Worm (Caenorhabditis elegans): ENCODE data around the gene ttr-1.

ttr-1 gene

DNA sequence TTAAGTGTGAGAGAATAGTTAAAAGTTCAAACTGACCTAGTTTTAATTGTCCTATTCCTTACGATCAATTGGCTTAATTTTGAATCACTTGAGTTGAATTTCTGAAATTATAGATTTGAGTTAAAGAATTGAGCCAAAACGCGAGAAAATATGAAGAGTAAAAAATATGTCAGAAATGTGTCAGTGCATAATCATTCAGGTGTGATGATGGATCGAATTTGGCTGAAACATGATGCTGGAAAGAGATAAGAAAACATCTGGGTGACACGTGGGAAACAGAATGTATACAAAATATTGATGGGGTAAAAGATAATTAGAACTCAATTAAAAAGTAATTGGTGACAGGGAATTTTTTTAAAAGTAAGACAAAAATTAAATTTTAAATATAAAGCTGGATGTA, 44.9 kb downstream of the ttr-1 start, which contains the start of gene R10E12.2:
R10E12.2 (minus strand) TSS at position 101 of the 400 bp plus-strand sequence.
- TF ChIP-seq lir-1 (GFP tag; conservative IDR thresholded peaks at IDR 0.05), result no peak
- no peak for TF ChIP-seq K11D2.4 (GFP tag; IDR thresholded peaks at IDR 0.05)
- no peak for TF ChIP-seq F57C9.4 (tag; optimal IDR thresholded peaks at IDR 0.05)
- TF ChIP-seq Y95B8A.8 (GFP tag; IDR thresholded peaks at IDR 0.05), result no peak
- TF ChIP-seq Y56A3A.18 (GFP tag; IDR thresholded peaks at IDR 0.05), result no peak
- TF ChIP-seq egl-44 (GFP tag; IDR thresholded peaks at IDR 0.05), result no peak
- no peak for TF ChIP-seq T26A5.8 (tag; optimal IDR thresholded peaks at IDR 0.05)
- TF ChIP-seq lsl-1 (GFP tag; optimal IDR thresholded peaks at IDR 0.05), result no peak
- no peak for TF ChIP-seq lin-35 (GFP tag; optimal IDR thresholded peaks at IDR 0.05)
- TF ChIP-seq ZK185.1 (tag; optimal IDR thresholded peaks at IDR 0.05; ENCODE audit: poor library complexity, severe bottlenecking), result no peak
- no peak for TF ChIP-seq K12H6.12 (tag; optimal IDR thresholded peaks at IDR 0.05)
- no peak for TF ChIP-seq egl-18 (GFP tag; IDR thresholded peaks at IDR 0.05)
- TF ChIP-seq snpc-4 (GFP tag; optimal IDR thresholded peaks at IDR 0.05), result no peak
- TF ChIP-seq snpc-4 (tag; optimal IDR thresholded peaks at IDR 0.05), result no peak
- no peak for TF ChIP-seq snpc-1.3 (tag; optimal IDR thresholded peaks at IDR 0.05; ENCODE audit: insufficient read depth)

Data from whole organism, young adult.